Worm (Caenorhabditis elegans) whole organism, L2 larva: ENCODE data around the gene spp-27.

Experiments used
- lin-13 ChIP-seq: fragments of 150-350 bp; optimal IDR thresholded peaks from 2 replicates; lab custom pipeline; 2014; ENCODE audit warnings: missing biosample characterization, missing genetic modification reagents, missing genetic modification characterization
- lin-39 ChIP-seq: fragments of 150-350 bp; optimal IDR thresholded peaks from 2 replicates; lab custom pipeline; 2014; ENCODE audit warnings: missing biosample characterization, missing genetic modification reagents, missing genetic modification characterization
- lsy-2 ChIP-seq, 2 experiments: fragments of 150-350 bp in 1 of 2; sonication (generic microtip) in 1 of 2; optimal IDR thresholded peaks; 2 replicates each; lab custom pipeline; 2014 to 2017; ENCODE audit warnings: missing biosample characterization in 2 of 2, missing genetic modification characterization in 2 of 2
- nhr-11 ChIP-seq: fragments of 150-350 bp; optimal IDR thresholded peaks from 2 replicates; lab custom pipeline; 2014; ENCODE audit warnings: missing biosample characterization, missing genetic modification characterization
- ztf-11 ChIP-seq: sonication (generic microtip); optimal IDR thresholded peaks from 2 replicates; lab custom pipeline; 2017; ENCODE audit warnings: missing biosample characterization, missing genetic modification characterization
- ztf-4 ChIP-seq: fragments of 150-350 bp; optimal IDR thresholded peaks from 2 replicates; lab custom pipeline; 2014; ENCODE audit warnings: missing biosample characterization, missing genetic modification characterization

- TF ChIP-seq ztf-11 (tag; lab: Kevin White, UChicago) (no peak), lsy-2 (tag; optimal IDR thresholded peaks at IDR 0.05; lab: Kevin White, UChicago) (no peak), lin-39 (no peak), ztf-4 (no peak), lin-13 (GFP tag; lab: Kevin White, UChicago) (no peak), nhr-11 (no peak)
Measured at ce11 chrV:6549148-6549547, 7.8 kb downstream of the spp-27 start, which contains the start of gene K04A8.20.
